Fruit fly (Drosophila melanogaster) whole organism, embryonic: Measurements from ENCODE around the gene CG13896.

Source experiments
- Atf6 ChIP-seq: fragments of 200-800 bp; sonication (Bioruptor generic); IDR thresholded peaks from 2 replicates; pipeline ENCODE4 v1.3.6; 2022; ENCODE audit warnings: missing biosample characterization, missing genetic modification characterization
- Awh ChIP-seq: fragments of 200-800 bp; sonication (Bioruptor generic); IDR thresholded peaks from 2 replicates; pipeline ENCODE4, ENCODE4 v1.3.6; 2022; ENCODE audit warnings: missing biosample characterization, missing genetic modification characterization
- B-H2 ChIP-seq: fragments of 200-800 bp; sonication (Bioruptor generic); optimal IDR thresholded peaks from 2 replicates; lab custom pipeline; 2018; ENCODE audit warnings: missing biosample characterization, mild to moderate bottlenecking, missing genetic modification characterization
- CG10543 ChIP-seq: fragments of 200-800 bp; sonication (Bioruptor generic); optimal IDR thresholded peaks from 3 replicates; lab custom pipeline; 2017; ENCODE audit warnings: missing biosample characterization, mild to moderate bottlenecking, missing genetic modification characterization, moderate library complexity
- CG11093 ChIP-seq: fragments of 200-800 bp; sonication (Bioruptor generic); IDR thresholded peaks from 3 replicates; pipeline ENCODE4 v1.3.6; 2022; ENCODE audit warnings: missing biosample characterization, missing genetic modification characterization
- CG12155 ChIP-seq: fragments of 200-800 bp; sonication (Bioruptor generic); optimal IDR thresholded peaks from 3 replicates; lab custom pipeline; 2016; ENCODE audit warnings: missing biosample characterization, missing genetic modification characterization
- CG13624 ChIP-seq: fragments of 200-800 bp; sonication (Bioruptor generic); optimal IDR thresholded peaks from 2 replicates; lab custom pipeline; 2016; ENCODE audit warnings: missing biosample characterization, missing genetic modification characterization
- CG15479 ChIP-seq: fragments of 200-800 bp; sonication (Bioruptor generic); optimal IDR thresholded peaks from 3 replicates; lab custom pipeline; 2019; ENCODE audit warnings: missing biosample characterization, mild to moderate bottlenecking, missing genetic modification characterization, moderate library complexity
- CG16863 ChIP-seq: fragments of 200-800 bp; sonication (Bioruptor generic); optimal IDR thresholded peaks from 3 replicates; lab custom pipeline; 2016; ENCODE audit warnings: missing biosample characterization, missing genetic modification characterization
- CG17328 ChIP-seq: fragments of 200-800 bp; sonication (Bioruptor generic); IDR thresholded peaks from 2 replicates; pipeline ENCODE4 v1.3.6; 2022; ENCODE audit warnings: missing biosample characterization, missing genetic modification characterization
- CG2199 ChIP-seq: fragments of 200-800 bp; sonication (Bioruptor generic); IDR thresholded peaks from 3 replicates; pipeline ENCODE4 v1.3.6; 2022; ENCODE audit warnings: missing biosample characterization, missing genetic modification characterization
- CG31441 ChIP-seq: fragments of 200-800 bp; sonication (Bioruptor generic); IDR thresholded peaks from 2 replicates; pipeline ENCODE4 v1.3.6; 2022; ENCODE audit warnings: missing biosample characterization, missing genetic modification characterization
- CG3163 ChIP-seq: fragments of 200-800 bp; sonication (Bioruptor generic); optimal IDR thresholded peaks from 3 replicates; lab custom pipeline; 2016; ENCODE audit warnings: missing biosample characterization, missing genetic modification characterization
- CG3847 ChIP-seq: fragments of 200-800 bp; sonication (Bioruptor generic); IDR thresholded peaks from 2 replicates; pipeline ENCODE4 v1.3.6; 2022; ENCODE audit warnings: missing biosample characterization, missing genetic modification characterization
- CG42726 ChIP-seq: fragments of 200-800 bp; sonication (Bioruptor generic); IDR thresholded peaks from 2 replicates; pipeline ENCODE4 v1.3.6; 2022; ENCODE audit warnings: missing biosample characterization, missing genetic modification characterization; ENCODE audit not compliant: partially characterized antibody
- CG4617 ChIP-seq: fragments of 200-800 bp; sonication (Bioruptor generic); optimal IDR thresholded peaks from 3 replicates; lab custom pipeline; 2016; ENCODE audit warnings: missing biosample characterization, missing genetic modification characterization, borderline replicate concordance
- CG5953 ChIP-seq: fragments of 200-800 bp; sonication (Bioruptor generic); IDR thresholded peaks from 2 replicates; pipeline ENCODE4 v1.3.6; 2022; ENCODE audit warnings: missing biosample characterization, missing genetic modification characterization
- CG6175 ChIP-seq: fragments of 200-800 bp; sonication (Bioruptor generic); IDR thresholded peaks from 3 replicates; pipeline ENCODE4 v1.3.6; 2022; ENCODE audit warnings: missing biosample characterization, missing genetic modification characterization
- CG6254 ChIP-seq: fragments of 200-800 bp; sonication (Bioruptor generic); optimal IDR thresholded peaks from 3 replicates; lab custom pipeline; 2017; ENCODE audit warnings: mild to moderate bottlenecking, missing biosample characterization, missing genetic modification reagents, missing genetic modification characterization
- CHES-1-like ChIP-seq: fragments of 200-800 bp; sonication (Bioruptor generic); optimal IDR thresholded peaks from 2 replicates; lab custom pipeline; 2016; ENCODE audit warnings: missing biosample characterization, missing genetic modification characterization
- Chrac-16 ChIP-seq: fragments of 200-800 bp; sonication (Bioruptor generic); optimal IDR thresholded peaks from 3 replicates; lab custom pipeline; 2016; ENCODE audit warnings: missing biosample characterization, missing genetic modification characterization
- Drgx ChIP-seq: fragments of 200-800 bp; sonication (Bioruptor generic); IDR thresholded peaks from 2 replicates; pipeline ENCODE4 v1.3.6; 2022; ENCODE audit warnings: missing biosample characterization, missing genetic modification characterization
- Fer3 ChIP-seq: fragments of 200-800 bp; sonication (Bioruptor generic); optimal IDR thresholded peaks from 2 replicates; lab custom pipeline; 2018; ENCODE audit warnings: missing biosample characterization, mild to moderate bottlenecking, missing genetic modification characterization, moderate library complexity
- Med ChIP-seq: fragments of 200-800 bp; sonication (Bioruptor generic); peaks from one replicate; lab custom pipeline; 2016; ENCODE audit warnings: missing biosample characterization, missing genetic modification characterization, mild to moderate bottlenecking, inconsistent platforms, moderate library complexity
- Opbp ChIP-seq: fragments of 200-800 bp; sonication (Bioruptor generic); IDR thresholded peaks from 3 replicates; pipeline ENCODE4 v1.3.6; 2022; ENCODE audit warnings: missing biosample characterization, missing genetic modification characterization; ENCODE audit not compliant: partially characterized antibody
- Pdp1 ChIP-seq, 2 experiments: fragments of 200-800 bp; sonication (Bioruptor generic); optimal IDR thresholded peaks; 3 replicates each; lab custom pipeline; 2016; ENCODE audit warnings: missing biosample characterization in 2 of 2, missing genetic modification characterization in 2 of 2, mild to moderate bottlenecking in 1 of 2, moderate library complexity in 1 of 2
- Vsx1 ChIP-seq: fragments of 200-800 bp; sonication (Bioruptor generic); optimal IDR thresholded peaks from 2 replicates; lab custom pipeline; 2017; ENCODE audit warnings: missing biosample characterization, mild to moderate bottlenecking, missing genetic modification characterization, missing genetic modification reagents
- YL-1 ChIP-seq: fragments of 200-800 bp; sonication (Bioruptor generic); optimal IDR thresholded peaks from 3 replicates; lab custom pipeline; 2017; ENCODE audit warnings: missing biosample characterization, mild to moderate bottlenecking, missing genetic modification characterization
- ap ChIP-seq: fragments of 200-800 bp; sonication (Bioruptor generic); IDR thresholded peaks from 2 replicates; pipeline ENCODE4 v1.3.6; 2022; ENCODE audit warnings: missing biosample characterization, missing genetic modification characterization
- bcd ChIP-seq: fragments of 200-800 bp; sonication (Bioruptor generic); optimal IDR thresholded peaks from 2 replicates; lab custom pipeline; 2017; ENCODE audit warnings: missing biosample characterization, mild to moderate bottlenecking, missing genetic modification characterization
- ci ChIP-seq: fragments of 200-800 bp; sonication (Bioruptor generic); IDR thresholded peaks from 3 replicates; pipeline ENCODE4 v1.3.6; 2022; ENCODE audit warnings: missing biosample characterization, missing genetic modification characterization
- crol ChIP-seq: fragments of 200-800 bp; sonication (Bioruptor generic); IDR thresholded peaks from 2 replicates; pipeline ENCODE4 v1.3.6; 2022; ENCODE audit warnings: missing biosample characterization, missing genetic modification characterization
- crp ChIP-seq, 2 experiments: fragments of 200-800 bp; sonication (Bioruptor generic); optimal IDR thresholded peaks; 2 replicates in 1 of 2; 3 replicates in 1 of 2; lab custom pipeline; 2017; ENCODE audit warnings: missing biosample characterization in 2 of 2, missing genetic modification characterization in 2 of 2, mild to moderate bottlenecking in 1 of 2, moderate library complexity in 1 of 2
- danr ChIP-seq: fragments of 200-800 bp; sonication (Bioruptor generic); IDR thresholded peaks from 2 replicates; pipeline ENCODE4 v1.3.6; 2022; ENCODE audit warnings: missing biosample characterization, missing genetic modification characterization
- dm ChIP-seq: fragments of 200-800 bp; sonication (Bioruptor generic); optimal IDR thresholded peaks from 3 replicates; lab custom pipeline; 2016; ENCODE audit warnings: missing biosample characterization, missing genetic modification characterization
- fd3F ChIP-seq: fragments of 200-800 bp; sonication (Bioruptor generic); optimal IDR thresholded peaks from 2 replicates; lab custom pipeline; 2018; ENCODE audit warnings: missing biosample characterization, mild to moderate bottlenecking, missing genetic modification characterization, moderate library complexity
- fd64A ChIP-seq: fragments of 200-800 bp; sonication (Bioruptor generic); optimal IDR thresholded peaks from 3 replicates; lab custom pipeline; 2018; ENCODE audit warnings: missing biosample characterization, mild to moderate bottlenecking, missing genetic modification characterization
- grau ChIP-seq: fragments of 200-800 bp; optimal IDR thresholded peaks from 3 replicates; lab custom pipeline; 2019; ENCODE audit warnings: missing biosample characterization, mild to moderate bottlenecking, missing genetic modification characterization, moderate library complexity
- hbn ChIP-seq: fragments of 200-800 bp; sonication (Bioruptor generic); IDR thresholded peaks from 2 replicates; pipeline ENCODE4 v1.3.6; 2022; ENCODE audit warnings: missing biosample characterization, missing genetic modification characterization; ENCODE audit not compliant: partially characterized antibody
- kni ChIP-seq: fragments of 200-800 bp; sonication (Bioruptor generic); optimal IDR thresholded peaks from 3 replicates; lab custom pipeline; 2017; ENCODE audit warnings: mild to moderate bottlenecking, missing biosample characterization, missing genetic modification reagents, missing genetic modification characterization
- lab ChIP-seq: fragments of 200-800 bp; sonication (Bioruptor generic); optimal IDR thresholded peaks from 3 replicates; lab custom pipeline; 2017; ENCODE audit warnings: missing biosample characterization, missing genetic modification characterization, mild to moderate bottlenecking, moderate library complexity, missing genetic modification reagents
- sqz ChIP-seq: fragments of 200-800 bp; sonication (Bioruptor generic); optimal IDR thresholded peaks from 3 replicates; lab custom pipeline; 2018; ENCODE audit warnings: missing biosample characterization, mild to moderate bottlenecking, missing genetic modification characterization
- sr ChIP-seq: fragments of 200-800 bp; sonication (Bioruptor generic); IDR thresholded peaks from 3 replicates; pipeline ENCODE4 v1.3.6; 2022; ENCODE audit warnings: missing biosample characterization, missing genetic modification characterization
- vfl ChIP-seq: fragments of 200-800 bp; sonication (Bioruptor generic); optimal IDR thresholded peaks from 2 replicates; lab custom pipeline; 2016; ENCODE audit warnings: missing biosample characterization, missing genetic modification characterization

CG13896 gene

DNA sequence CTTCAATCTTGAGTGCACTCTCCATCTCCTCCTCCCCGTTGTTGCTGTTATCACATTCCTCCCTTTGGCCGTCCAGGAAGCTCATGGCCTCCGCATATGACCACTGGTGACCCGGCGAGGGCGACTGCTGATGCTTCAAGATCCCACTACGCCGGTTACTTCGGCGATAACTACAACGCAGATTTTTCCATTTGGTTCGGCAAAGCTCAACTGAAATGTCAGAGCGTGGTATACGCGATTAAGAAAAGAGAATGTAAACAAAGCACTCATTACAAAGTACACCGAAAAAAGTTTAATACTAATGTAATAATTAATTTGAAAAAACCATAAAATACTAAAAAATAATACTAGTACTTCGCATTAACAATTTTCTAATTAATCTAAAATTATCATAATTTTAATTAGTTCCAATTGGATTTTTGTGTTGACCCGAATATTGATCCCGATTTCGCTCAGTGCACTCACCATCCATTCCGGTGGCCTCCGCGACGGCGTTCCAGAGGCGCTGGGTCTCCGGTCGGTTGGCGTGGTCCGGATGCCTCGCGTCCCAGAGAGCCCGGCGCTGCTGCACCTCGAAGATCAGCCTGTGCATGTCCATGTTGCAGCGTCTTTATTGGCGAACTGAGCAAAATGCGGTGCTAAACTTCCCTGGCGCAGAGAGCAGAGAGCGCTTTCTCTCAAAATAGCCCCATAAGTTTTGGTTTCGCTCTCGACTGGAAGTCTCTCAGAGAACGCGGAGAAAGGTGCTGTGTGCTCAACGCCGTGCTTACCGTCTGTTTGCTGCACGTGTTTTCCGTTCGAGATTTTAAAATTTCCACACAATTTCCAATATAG is 27.1 kb upstream of the CG13896 start (continued):
- TF ChIP-seq CG4617 (GFP tag; lab: Kevin White, UChicago): peak; percentile 58
- TF ChIP-seq Fer3: peak; percentile 85
- peak; percentile 82 for TF ChIP-seq ap (GFP tag; lab: Robert Waterston, UW)
- TF ChIP-seq Pdp1 (GFP tag; optimal IDR thresholded peaks at IDR 0.05; lab: Kevin White, UChicago): peak; percentile 66 to 75
- peak; percentile 85 for TF ChIP-seq CG3847 (GFP tag; lab: Robert Waterston, UW)
- peak; percentile 87 for TF ChIP-seq CG11093
- peak; percentile 85 for TF ChIP-seq danr (GFP tag; lab: Robert Waterston, UW)
- TF ChIP-seq CG15479 (GFP tag; lab: Kevin White, UChicago): no peak
- peak; percentile 92 for TF ChIP-seq Awh (GFP tag; lab: Robert Waterston, UW)
- TF ChIP-seq CG10543 (GFP tag; lab: Kevin White, UChicago): peak; percentile 61
- peak; percentile 52 for TF ChIP-seq YL-1 (GFP tag; lab: Kevin White, UChicago)
- TF ChIP-seq grau (tag; lab: Kevin White, UChicago): peak; percentile 91
- TF ChIP-seq fd3F (GFP tag; lab: Kevin White, UChicago): peak; percentile 82
- peak; percentile 83 for TF ChIP-seq Vsx1
- TF ChIP-seq Chrac-16 (GFP tag; lab: Kevin White, UChicago): peak; percentile 88
- no peak for TF ChIP-seq CG42726 (GFP tag; lab: Robert Waterston, UW)
- TF ChIP-seq Opbp (GFP tag; lab: Robert Waterston, UW): no peak

- TF ChIP-seq Med (GFP tag; lab: Kevin White, UChicago) (no peak), vfl (GFP tag; lab: Kevin White, UChicago) (no peak), dm (GFP tag; lab: Kevin White, UChicago) (no peak), CG3163 (GFP tag; lab: Kevin White, UChicago) (no peak), Atf6 (GFP tag; lab: Robert Waterston, UW) (no peak)
These were observed 25.9 kb upstream of the CG13896 start for dm6 chr3L:737445-738116.

dm6 chr3L:736542-737166 is 25.0 kb upstream of the CG13896 start:
- no peak for TF ChIP-seq fd64A (GFP tag; lab: Kevin White, UChicago)
- peak; percentile 17; the same call in 1 of the 3 replicates for TF ChIP-seq CG6175 (GFP tag; lab: Robert Waterston, UW)
- no peak for TF ChIP-seq CG31441 (GFP tag; lab: Robert Waterston, UW)
- no peak for TF ChIP-seq CG12155 (GFP tag; lab: Kevin White, UChicago)
- no peak for TF ChIP-seq CG16863 (GFP tag; lab: Kevin White, UChicago)
- TF ChIP-seq crp (GFP tag; optimal IDR thresholded peaks at IDR 0.05; lab: Kevin White, UChicago): no peak
- TF ChIP-seq hbn (GFP tag; lab: Robert Waterston, UW): no peak
- TF ChIP-seq kni (GFP tag; lab: Kevin White, UChicago): peak; percentile 61
- TF ChIP-seq CG13624 (GFP tag; lab: Kevin White, UChicago): no peak
- peak; percentile 60; the same call in 1 of the 2 replicates for TF ChIP-seq crol (GFP tag; lab: Robert Waterston, UW)
- TF ChIP-seq Drgx (GFP tag; lab: Robert Waterston, UW): no peak
- TF ChIP-seq sqz (GFP tag; lab: Kevin White, UChicago): peak; percentile 9
- no peak for TF ChIP-seq CHES-1-like (GFP tag; lab: Kevin White, UChicago)
- peak; percentile 22; the same call in 1 of the 3 replicates for TF ChIP-seq ci (GFP tag; lab: Robert Waterston, UW)
- no peak for TF ChIP-seq CG5953 (GFP tag; lab: Robert Waterston, UW)
- TF ChIP-seq sr (GFP tag; lab: Robert Waterston, UW): peak; percentile 70; the same call in 2 of the 3 replicates
- no peak for TF ChIP-seq bcd (GFP tag; lab: Kevin White, UChicago)
- TF ChIP-seq CG6254 (GFP tag; lab: Kevin White, UChicago): peak; percentile 6
- no peak for TF ChIP-seq lab (GFP tag; lab: Kevin White, UChicago)
- TF ChIP-seq CG2199 (GFP tag; lab: Robert Waterston, UW): peak; percentile 81; the same call in 1 of the 3 replicates
- 0 out of 2 replicates have a peak, but pooled peaks have one; percentile 8 for TF ChIP-seq CG17328
- no peak for TF ChIP-seq B-H2
